Worm (Caenorhabditis elegans) whole organism, early embryonic: Measurements from ENCODE around the gene srsx-34.

Experiments
- F13C5.2 ChIP-seq: sonication (generic microtip); optimal IDR thresholded peaks from 2 replicates; lab custom pipeline; 2017; ENCODE audit warnings: mild to moderate bottlenecking, missing genetic modification characterization, inconsistent platforms, missing compliant biosample characterization
- ama-1 ChIP-seq: fragments of 150-350 bp; optimal IDR thresholded peaks from 2 replicates; lab custom pipeline; 2014
- ceh-13 ChIP-seq: fragments of 200-800 bp; sonication (Bioruptor generic); optimal IDR thresholded peaks from 2 replicates; lab custom pipeline; 2018; ENCODE audit warnings: mild to moderate bottlenecking, missing genetic modification characterization, missing compliant biosample characterization
- ets-7 ChIP-seq: sonication (generic microtip); optimal IDR thresholded peaks from 2 replicates; lab custom pipeline; 2016; ENCODE audit warnings: missing genotype, missing genetic modification characterization, missing compliant biosample characterization
- flt-1 ChIP-seq: fragments of 200-800 bp; sonication (Bioruptor generic); IDR thresholded peaks from 2 replicates; pipeline ENCODE4 v1.3.6; 2022; ENCODE audit warnings: missing genetic modification characterization, missing compliant biosample characterization
- hmbx-1 ChIP-seq: sonication (generic microtip); optimal IDR thresholded peaks from 2 replicates; lab custom pipeline; 2016; ENCODE audit warnings: mild to moderate bottlenecking, missing genetic modification characterization, missing compliant biosample characterization
- hmg-4 ChIP-seq: fragments of 200-800 bp; sonication (Bioruptor generic); optimal IDR thresholded peaks from 2 replicates; lab custom pipeline; 2018; ENCODE audit warnings: mild to moderate bottlenecking, missing genetic modification characterization, missing compliant biosample characterization
- scrt-1 ChIP-seq: fragments of 200-800 bp; sonication (Bioruptor generic); IDR thresholded peaks from 2 replicates; pipeline ENCODE4 v1.3.6; 2022; ENCODE audit warnings: missing genetic modification characterization, missing compliant biosample characterization
- tra-4 ChIP-seq: sonication (generic microtip); optimal IDR thresholded peaks from 2 replicates; lab custom pipeline; 2017; ENCODE audit warnings: missing genetic modification characterization, missing compliant biosample characterization

DNA sequence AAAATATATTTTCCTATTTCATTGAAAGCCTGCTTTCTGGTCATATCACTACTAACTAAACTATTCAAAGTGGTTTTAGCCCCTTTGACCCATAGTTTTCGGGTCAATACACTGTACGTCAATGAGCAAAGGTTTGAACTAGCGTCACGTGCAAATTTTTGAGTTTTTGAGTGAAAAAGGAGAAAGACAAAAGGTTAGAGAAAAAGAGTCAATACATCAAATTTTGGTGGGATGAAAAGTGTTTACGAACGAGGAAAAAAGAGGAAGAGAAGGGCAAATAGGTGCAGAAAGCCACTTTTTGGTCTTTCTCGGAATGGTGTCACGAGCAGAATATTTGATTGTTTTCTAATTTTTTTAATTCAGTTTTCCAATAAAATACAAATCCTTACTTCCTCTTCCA is 40.0 kb downstream of the srsx-34 start:
- TF ChIP-seq ama-1 (lab: Kevin White, UChicago) (no peak), flt-1 (GFP tag; lab: Robert Waterston, UW) (no peak), F13C5.2 (tag; lab: Kevin White, UChicago) (no peak), scrt-1 (GFP tag; lab: Robert Waterston, UW) (no peak), hmbx-1 (tag; lab: Kevin White, UChicago) (no peak), ceh-13 (no peak), ets-7 (no peak), hmg-4 (GFP tag; lab: Kevin White, UChicago) (no peak), tra-4 (tag; lab: Kevin White, UChicago) (no peak)
